Worm (Caenorhabditis elegans): ENCODE measurements around the gene abu-10.

ce11 chrX:3783659-3784058 lies 14.3 kb upstream of the abu-10 start:
- TF ChIP-seq W03F9.2 (tag; optimal IDR thresholded peaks at IDR 0.05) = no peak
- TF ChIP-seq him-1 (tag; optimal IDR thresholded peaks at IDR 0.05) = no peak
